Worm (Caenorhabditis elegans): ENCODE results near the gene F45D11.7.
"Not testable (repeated sequence)": the region's sequence is repeated elsewhere in the genome, so short reads cannot be mapped to it uniquely, and the experiment has no call there.

DNA sequence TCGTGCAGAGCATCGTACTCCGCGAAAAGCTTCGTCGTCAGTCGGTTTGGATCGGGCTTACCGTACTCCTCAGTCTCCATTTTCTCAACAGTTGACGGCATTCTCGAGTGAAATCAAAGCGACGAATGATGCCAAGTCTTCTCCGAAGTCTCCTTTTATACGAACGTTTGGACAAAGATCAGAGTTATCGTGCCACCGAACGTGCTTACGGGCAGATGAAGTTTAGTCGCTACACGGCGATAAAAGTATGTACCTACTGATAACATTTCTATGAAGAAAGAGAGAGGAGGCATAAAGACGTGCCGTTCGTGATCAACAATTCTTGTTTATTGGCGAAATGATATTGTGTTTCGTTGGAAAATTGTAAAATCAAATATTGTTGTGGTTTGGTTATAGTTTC is 12.0 kb downstream of the F45D11.7 start, which contains the start of gene F45D11.14:
- TF ChIP-seq ceh-6 (GFP tag; optimal IDR thresholded peaks at IDR 0.05); ceh-14 (tag; optimal IDR thresholded peaks at IDR 0.05); sox-4 (tag; optimal IDR thresholded peaks at IDR 0.05); pag-3 (tag; optimal IDR thresholded peaks at IDR 0.05; ENCODE audit: borderline replicate concordance); C08G9.2 (tag; optimal IDR thresholded peaks at IDR 0.05); che-1 (tag; optimal IDR thresholded peaks at IDR 0.05): not testable (repeated sequence)
